Fruit fly (Drosophila melanogaster): Measurements from ENCODE around the gene Atg14.

DNA sequence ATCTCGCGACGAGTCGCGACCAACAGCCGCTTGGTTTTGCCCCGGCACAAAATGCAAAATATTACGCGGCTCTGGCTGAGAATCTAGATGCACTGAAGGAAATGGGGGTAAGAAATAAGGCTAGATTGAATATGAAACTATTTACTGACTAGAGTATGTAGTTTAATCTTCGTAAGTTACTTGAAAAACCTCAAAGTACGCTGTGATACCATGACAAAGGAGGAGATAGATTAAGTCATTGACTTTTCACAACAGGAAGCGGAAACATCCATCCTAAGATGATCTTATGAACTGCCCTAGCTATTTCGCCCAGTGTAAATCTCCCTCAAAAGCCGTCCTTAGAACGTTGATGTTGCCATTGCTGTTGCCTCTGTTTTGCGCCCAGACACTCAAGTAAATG lies 22.0 kb upstream of the Atg14 start:
- TF ChIP-seq pan (optimal IDR thresholded peaks at IDR 0.05) = no peak
- TF ChIP-seq CG8478 (optimal IDR thresholded peaks at IDR 0.05) = no peak
- no peak for TF ChIP-seq psq (optimal IDR thresholded peaks at IDR 0.05)
- TF ChIP-seq EcR (GFP tag; optimal IDR thresholded peaks at IDR 0.05) = no peak
- TF ChIP-seq Dll (optimal IDR thresholded peaks at IDR 0.05) = no peak
- no peak for TF ChIP-seq usp (GFP tag; optimal IDR thresholded peaks at IDR 0.05)

Data from whole organism.